Worm (Caenorhabditis elegans) whole organism, L4/young adult: Measurements from ENCODE around the gene C34F6.5.

ENCODE experiments used
- W03F9.2 ChIP-seq: fragments of 150-350 bp; optimal IDR thresholded peaks from 2 replicates; lab custom pipeline; 2014; ENCODE audit warnings: missing biosample characterization, missing genetic modification characterization
- dao-5 ChIP-seq: sonication (generic microtip); optimal IDR thresholded peaks from 2 replicates; lab custom pipeline; 2016; ENCODE audit warnings: missing genotype, missing genetic modification characterization, moderate library complexity, missing compliant biosample characterization
- him-1 ChIP-seq: sonication (generic microtip); optimal IDR thresholded peaks from 2 replicates; lab custom pipeline; 2016; ENCODE audit warnings: missing genotype, missing genetic modification reagents, missing genetic modification characterization, missing compliant biosample characterization

The C34F6.5 gene

DNA sequence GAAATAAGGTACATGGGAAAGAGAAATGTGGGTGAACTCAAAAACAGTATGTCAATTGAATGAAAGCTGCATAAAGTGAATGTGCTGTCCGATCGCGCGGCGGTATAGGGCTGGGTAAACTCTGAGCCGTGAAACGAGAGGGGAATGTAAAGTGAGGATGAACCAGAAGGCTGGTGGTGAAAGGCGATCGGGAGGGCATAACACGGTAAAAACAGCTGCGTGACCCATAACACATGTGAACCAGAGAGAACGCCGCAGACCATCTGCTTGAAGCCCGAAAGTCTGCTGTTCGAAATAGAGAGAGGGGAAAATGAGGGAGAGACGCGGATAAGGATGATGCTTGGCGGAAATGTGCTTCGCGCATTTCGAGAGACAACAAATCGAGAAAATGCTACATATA lies 1.7 kb upstream of the C34F6.5 start:
- TF ChIP-seq W03F9.2 (tag; lab: Kevin White, UChicago): no peak
- no peak for TF ChIP-seq dao-5 (tag; lab: Kevin White, UChicago)
- no peak for TF ChIP-seq him-1 (tag; lab: Kevin White, UChicago)

DNA sequence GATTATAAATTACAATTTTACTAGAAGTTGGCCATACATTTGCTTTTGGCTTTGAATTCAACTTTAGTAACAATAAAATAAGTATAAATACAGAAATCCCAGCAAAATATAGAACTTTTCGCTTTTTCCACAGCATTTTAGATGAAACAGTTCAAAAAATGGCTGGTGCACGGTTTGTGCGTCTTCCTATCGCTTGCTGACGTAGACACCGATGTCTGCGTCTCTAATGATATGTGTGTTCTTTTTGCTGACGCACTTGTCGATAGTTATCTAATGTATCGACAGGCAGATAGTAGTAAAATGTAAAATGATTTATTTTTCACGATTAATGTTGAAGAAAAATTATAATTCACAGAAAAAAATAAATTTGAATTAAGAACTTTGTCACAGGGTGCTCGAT lies 1.7 kb downstream of the C34F6.5 start, which contains the start of gene hst-2:
hst-2 (minus strand) TSS at position 203 of the 400 bp plus-strand sequence.
- TF ChIP-seq W03F9.2 (tag; lab: Kevin White, UChicago) (peak; percentile 46), him-1 (tag; lab: Kevin White, UChicago) (peak; percentile 42), dao-5 (tag; lab: Kevin White, UChicago) (no peak)

- TF ChIP-seq him-1 (tag; lab: Kevin White, UChicago) (no peak), W03F9.2 (tag; lab: Kevin White, UChicago) (no peak), dao-5 (tag; lab: Kevin White, UChicago) (no peak)
Measured at ce11 chrX:11203773-11204172, 4.9 kb downstream of the C34F6.5 start, which contains the start of gene C34F6.11. C34F6.11 (minus strand) TSS chrX:11203932.

DNA sequence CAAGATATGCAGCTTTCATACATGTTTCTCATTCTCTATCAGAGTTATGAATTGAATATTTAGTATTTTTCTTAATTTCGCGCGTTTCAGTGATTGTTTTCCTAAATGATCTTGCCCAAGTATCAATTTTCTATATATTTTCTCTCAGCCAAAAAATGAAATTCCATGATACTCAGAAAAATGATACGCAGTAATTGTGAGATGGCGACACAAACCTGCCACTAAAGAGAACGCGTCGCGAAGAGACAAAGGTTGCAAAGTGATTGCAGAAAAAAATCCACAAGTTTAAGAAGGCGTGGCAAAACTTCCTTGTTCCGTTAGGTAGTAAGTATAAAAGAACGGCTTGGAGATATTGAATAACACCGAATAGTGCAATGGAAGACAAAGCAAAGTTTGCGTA lies 7.5 kb downstream of the C34F6.5 start, which contains the start of gene col-179:
col-179 (plus strand) TSS at position 301 of the 400 bp plus-strand sequence.
- TF ChIP-seq him-1 (tag; lab: Kevin White, UChicago) (no peak), W03F9.2 (tag; lab: Kevin White, UChicago) (no peak)

DNA sequence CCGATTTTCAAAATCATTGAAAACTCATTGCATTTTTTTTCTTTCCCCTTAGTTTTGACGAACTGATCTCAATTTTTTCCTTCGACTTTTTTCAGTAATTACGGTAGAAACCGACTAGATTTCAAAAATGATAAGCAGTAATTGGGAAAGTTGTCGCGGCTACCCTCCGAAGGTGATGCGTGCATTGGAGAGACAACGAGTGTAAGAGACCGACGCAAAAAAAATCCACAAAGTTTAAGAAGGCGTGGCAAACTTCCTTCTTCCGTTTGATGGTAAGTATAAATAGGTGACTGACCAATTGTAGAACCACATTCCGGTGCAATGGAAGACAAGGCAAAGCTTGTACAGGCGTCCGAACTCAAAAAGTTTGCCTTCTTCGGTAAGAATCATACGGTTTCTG lies 9.5 kb downstream of the C34F6.5 start, which contains the start of gene col-178:
col-178 (plus strand) TSS at position 301 of the 400 bp plus-strand sequence.
- TF ChIP-seq him-1 (tag; lab: Kevin White, UChicago) (no peak), dao-5 (tag; lab: Kevin White, UChicago) (no peak), W03F9.2 (tag; lab: Kevin White, UChicago) (no peak)

DNA sequence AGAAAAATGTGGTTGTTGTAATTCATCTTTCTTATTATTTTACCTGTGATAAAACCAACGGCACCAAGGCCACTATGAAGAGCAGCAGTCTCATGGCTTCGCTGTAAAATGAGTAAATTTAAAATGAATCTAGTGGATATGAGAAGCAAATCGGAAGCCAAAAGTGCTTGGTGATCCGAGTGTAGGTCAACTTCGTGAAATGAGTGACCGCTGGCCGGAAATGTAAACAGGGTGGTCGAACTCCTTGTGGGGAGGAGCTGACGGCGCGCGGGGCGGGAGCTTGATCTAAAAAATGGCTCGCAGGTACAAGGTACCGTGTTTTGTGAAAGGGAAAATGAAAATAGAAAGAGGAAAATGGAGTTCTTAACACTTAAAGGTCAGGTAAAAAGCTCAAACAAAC lies 11.9 kb downstream of the C34F6.5 start, which contains the start of gene C34F6.1:
C34F6.1 (minus strand) TSS at position 101 of the 400 bp plus-strand sequence.
- TF ChIP-seq dao-5 (tag; lab: Kevin White, UChicago): no peak
- TF ChIP-seq him-1 (tag; lab: Kevin White, UChicago): no peak
- TF ChIP-seq W03F9.2 (tag; lab: Kevin White, UChicago): no peak

ce11 chrX:11193670-11194069 lies 15.0 kb downstream of the C34F6.5 start:
- no peak for TF ChIP-seq dao-5 (tag; lab: Kevin White, UChicago)
- TF ChIP-seq him-1 (tag; lab: Kevin White, UChicago): no peak
- TF ChIP-seq W03F9.2 (tag; lab: Kevin White, UChicago): no peak

ce11 chrX:11190443-11190842 lies 18.2 kb downstream of the C34F6.5 start:
- TF ChIP-seq W03F9.2 (tag; lab: Kevin White, UChicago): no peak
- TF ChIP-seq dao-5 (tag; lab: Kevin White, UChicago): no peak
- no peak for TF ChIP-seq him-1 (tag; lab: Kevin White, UChicago)

DNA sequence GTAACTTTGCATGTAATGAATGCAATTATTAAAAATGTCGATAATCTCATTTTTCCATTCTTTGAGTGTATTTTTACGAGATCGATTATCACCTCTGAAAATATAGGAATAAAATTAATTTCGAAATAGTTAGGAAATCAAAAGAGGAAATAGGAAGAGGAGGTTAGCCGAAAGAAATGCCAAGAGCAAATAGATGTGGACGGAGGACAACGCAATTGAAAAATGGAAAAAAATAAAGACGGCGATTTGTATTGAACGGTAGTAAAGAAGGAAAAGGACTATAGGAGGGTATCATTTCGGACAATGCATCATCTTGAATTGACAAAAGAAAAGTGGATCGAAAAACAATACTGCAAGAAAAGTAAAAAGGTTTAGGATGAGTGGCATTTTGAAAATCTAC lies 19.2 kb downstream of the C34F6.5 start, which contains the start of gene F13D2.1:
F13D2.1 (minus strand) TSS at position 101 of the 400 bp plus-strand sequence.
- no peak for TF ChIP-seq dao-5 (tag; lab: Kevin White, UChicago)
- TF ChIP-seq him-1 (tag; lab: Kevin White, UChicago): no peak
- no peak for TF ChIP-seq W03F9.2 (tag; lab: Kevin White, UChicago)

DNA sequence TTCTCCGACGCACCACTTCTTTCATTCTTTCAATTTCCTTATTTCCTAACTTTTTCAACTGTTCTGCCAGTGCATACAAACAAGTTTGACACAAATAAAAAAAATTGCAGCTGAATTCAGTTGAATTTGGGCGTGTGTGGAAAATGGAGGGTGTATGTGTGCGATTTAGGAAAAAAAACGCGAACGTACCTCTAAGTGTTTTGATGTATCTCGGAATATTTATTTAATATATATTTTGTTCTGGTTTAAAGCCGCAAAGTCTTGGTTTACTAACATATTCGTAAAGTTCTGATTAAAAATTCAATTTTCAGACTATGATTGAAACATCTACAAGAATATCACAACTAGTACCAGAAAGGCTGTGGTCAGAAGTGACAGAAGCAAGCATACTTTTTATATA lies 23.2 kb downstream of the C34F6.5 start, which contains the start of gene gnrr-7:
gnrr-7 (plus strand) TSS at position 301 of the 400 bp plus-strand sequence.
- TF ChIP-seq him-1 (tag; lab: Kevin White, UChicago): no peak
- TF ChIP-seq dao-5 (tag; lab: Kevin White, UChicago): no peak
- no peak for TF ChIP-seq W03F9.2 (tag; lab: Kevin White, UChicago)

- TF ChIP-seq him-1 (tag; lab: Kevin White, UChicago) (no peak), W03F9.2 (tag; lab: Kevin White, UChicago) (no peak), dao-5 (tag; lab: Kevin White, UChicago) (no peak)
Measured at ce11 chrX:11178599-11178998, 30.1 kb downstream of the C34F6.5 start, which contains the start of gene gnrr-6. gnrr-6 (plus strand) TSS chrX:11178899.

DNA sequence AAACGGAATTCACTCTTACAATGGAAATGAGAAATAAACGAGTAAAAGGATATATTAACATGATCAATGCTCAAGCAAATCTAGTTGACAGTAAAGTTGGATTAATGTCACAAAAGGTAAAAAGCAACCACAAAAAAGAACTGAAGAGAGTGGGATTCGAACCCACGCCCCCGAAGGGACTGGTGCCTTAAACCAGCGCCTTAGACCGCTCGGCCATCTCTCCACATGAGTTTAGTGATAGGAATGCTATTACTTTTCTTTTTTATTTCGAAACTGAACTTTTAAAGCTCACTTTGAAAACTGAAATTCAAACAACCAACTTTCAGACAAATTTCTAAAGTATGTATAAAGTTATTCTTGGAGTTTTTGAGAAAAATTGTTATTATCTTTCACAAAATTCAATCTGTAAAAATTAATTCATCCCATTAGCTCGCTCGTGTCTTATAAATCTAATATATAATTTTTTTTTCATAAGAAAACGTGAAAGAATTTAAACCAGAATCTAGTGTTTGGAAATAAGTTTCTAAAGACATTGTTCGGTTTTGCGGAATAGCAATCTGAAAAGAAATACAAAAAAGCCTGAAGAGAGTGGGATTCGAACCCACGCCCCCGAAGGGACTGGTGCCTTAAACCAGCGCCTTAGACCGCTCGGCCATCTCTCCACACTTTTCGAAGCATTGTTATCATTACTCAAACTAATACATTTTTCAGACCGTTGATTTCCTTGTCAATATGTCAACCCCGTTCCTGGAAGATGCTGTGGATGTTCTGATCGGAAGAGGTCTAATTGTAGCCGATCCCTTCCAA lies 45.7 kb downstream of the C34F6.5 start:
- TF ChIP-seq W03F9.2 (tag; lab: Kevin White, UChicago): no peak
- no peak for TF ChIP-seq him-1 (tag; lab: Kevin White, UChicago)
- no peak for TF ChIP-seq dao-5 (tag; lab: Kevin White, UChicago)

- no peak for TF ChIP-seq dao-5 (tag; lab: Kevin White, UChicago)
- TF ChIP-seq him-1 (tag; lab: Kevin White, UChicago): no peak
- TF ChIP-seq W03F9.2 (tag; lab: Kevin White, UChicago): no peak
Measured at ce11 chrX:11160537-11160936, 48.2 kb downstream of the C34F6.5 start, which contains the start of gene C05C9.1. C05C9.1 (plus strand) TSS chrX:11160837.
